Worm (Caenorhabditis elegans): ENCODE results near the gene str-81.
"Not testable (repeated sequence)": the region's sequence is repeated elsewhere in the genome, so short reads cannot be mapped to it uniquely, and the experiment has no call there.

Gene str-81

ce11 chrV:19278488-19278887 lies 27.6 kb upstream of the str-81 start:
- TF ChIP-seq snpc-4 (tag; optimal IDR thresholded peaks at IDR 0.05) (no peak), ama-1 (optimal IDR thresholded peaks at IDR 0.05) (no peak), vab-15 (tag; optimal IDR thresholded peaks at IDR 0.05) (no peak), aly-2 (tag; optimal IDR thresholded peaks at IDR 0.05) (no peak), ets-5 (GFP tag; IDR thresholded peaks at IDR 0.05) (no peak), nhr-237 (tag; optimal IDR thresholded peaks at IDR 0.05) (no peak)

ce11 chrV:19276354-19276753 lies 25.5 kb upstream of the str-81 start:
- TF ChIP-seq zag-1 (tag; optimal IDR thresholded peaks at IDR 0.05): no peak
- TF ChIP-seq nhr-20 (tag; optimal IDR thresholded peaks at IDR 0.05): no peak
- TF ChIP-seq fkh-4 (tag; optimal IDR thresholded peaks at IDR 0.05; ENCODE audit: borderline replicate concordance): no peak
- no peak for TF ChIP-seq unc-62 (GFP tag; optimal IDR thresholded peaks at IDR 0.05)
- TF ChIP-seq nhr-11 (tag; optimal IDR thresholded peaks at IDR 0.05): no peak
- TF ChIP-seq swsn-7 (tag; optimal IDR thresholded peaks at IDR 0.05): no peak
- TF ChIP-seq nhr-85 (tag): no peak
- no peak for TF ChIP-seq nhr-84 (tag; optimal IDR thresholded peaks at IDR 0.05)
- TF ChIP-seq mab-9 (GFP tag; IDR thresholded peaks at IDR 0.05): no peak
- no peak for TF ChIP-seq unc-86 (tag; optimal IDR thresholded peaks at IDR 0.05)
- TF ChIP-seq snu-23 (GFP tag; optimal IDR thresholded peaks at IDR 0.05): no peak
- TF ChIP-seq lir-3 (tag; optimal IDR thresholded peaks at IDR 0.05; ENCODE audit: poor library complexity): no peak
- no peak for TF ChIP-seq nhr-47 (tag; optimal IDR thresholded peaks at IDR 0.05)
- TF ChIP-seq irx-1 (tag; optimal IDR thresholded peaks at IDR 0.05): no peak
- no peak for TF ChIP-seq tlp-1 (tag; optimal IDR thresholded peaks at IDR 0.05)
- TF ChIP-seq sptf-1 (tag; optimal IDR thresholded peaks at IDR 0.05): no peak
- no peak for TF ChIP-seq unc-130 (tag; optimal IDR thresholded peaks at IDR 0.05)
- no peak for TF ChIP-seq nhr-237 (tag; optimal IDR thresholded peaks at IDR 0.05)

- not testable (repeated sequence) for TF ChIP-seq efl-3 (GFP tag; optimal IDR thresholded peaks at IDR 0.05); hlh-17 (GFP tag; optimal IDR thresholded peaks at IDR 0.05; ENCODE audit: borderline replicate concordance); ceh-90 (tag; optimal IDR thresholded peaks at IDR 0.05)
Measured at ce11 chrV:19264148-19264547, 13.3 kb upstream of the str-81 start, which contains the start of gene F21D9.1. F21D9.1 (plus strand) TSS chrV:19264448.

- no peak for TF ChIP-seq efl-1 (optimal IDR thresholded peaks at IDR 0.05)
- no peak for TF ChIP-seq efl-1 (GFP tag; optimal IDR thresholded peaks at IDR 0.05 in 1 of 2)
- TF ChIP-seq sup-37 (GFP tag; optimal IDR thresholded peaks at IDR 0.05): no peak
- TF ChIP-seq hpl-2 (GFP tag; optimal IDR thresholded peaks at IDR 0.05): no peak
- TF ChIP-seq pax-3 (tag; optimal IDR thresholded peaks at IDR 0.05): no peak
- no peak for TF ChIP-seq ceh-82 (tag; optimal IDR thresholded peaks at IDR 0.05)
- TF ChIP-seq pag-3 (tag; optimal IDR thresholded peaks at IDR 0.05; ENCODE audit: borderline replicate concordance, insufficient read depth): no peak
- TF ChIP-seq ztf-4 (tag; optimal IDR thresholded peaks at IDR 0.05): no peak
- TF ChIP-seq mef-2 (tag; optimal IDR thresholded peaks at IDR 0.05): no peak
- no peak for TF ChIP-seq sptf-1 (tag; optimal IDR thresholded peaks at IDR 0.05)
- TF ChIP-seq unc-130 (tag; optimal IDR thresholded peaks at IDR 0.05): no peak
- TF ChIP-seq mdl-1 (tag; optimal IDR thresholded peaks at IDR 0.05): no peak
- no peak for TF ChIP-seq alr-1 (tag; optimal IDR thresholded peaks at IDR 0.05; ENCODE audit: borderline replicate concordance)
- no peak for TF ChIP-seq tbx-2 (tag; optimal IDR thresholded peaks at IDR 0.05)
Measured at ce11 chrV:19262349-19262748, 11.5 kb upstream of the str-81 start, which contains the start of gene F21D9.2. F21D9.2 (minus strand) TSS chrV:19262449.

- TF ChIP-seq Y116A8C.19 (tag; optimal IDR thresholded peaks at IDR 0.05; ENCODE audit: borderline replicate concordance) (no peak), mep-1 (tag; optimal IDR thresholded peaks at IDR 0.05) (no peak), hpl-2 (GFP tag; optimal IDR thresholded peaks at IDR 0.05) (no peak), nhr-11 (tag; optimal IDR thresholded peaks at IDR 0.05) (no peak), mab-9 (GFP tag; IDR thresholded peaks at IDR 0.05) (no peak)
Measured at ce11 chrV:19260686-19261085, 9.8 kb upstream of the str-81 start.

Measured in whole organism, L1 larva.